Fruit fly (Drosophila melanogaster): ENCODE measurements around the gene tant.

tant gene

DNA sequence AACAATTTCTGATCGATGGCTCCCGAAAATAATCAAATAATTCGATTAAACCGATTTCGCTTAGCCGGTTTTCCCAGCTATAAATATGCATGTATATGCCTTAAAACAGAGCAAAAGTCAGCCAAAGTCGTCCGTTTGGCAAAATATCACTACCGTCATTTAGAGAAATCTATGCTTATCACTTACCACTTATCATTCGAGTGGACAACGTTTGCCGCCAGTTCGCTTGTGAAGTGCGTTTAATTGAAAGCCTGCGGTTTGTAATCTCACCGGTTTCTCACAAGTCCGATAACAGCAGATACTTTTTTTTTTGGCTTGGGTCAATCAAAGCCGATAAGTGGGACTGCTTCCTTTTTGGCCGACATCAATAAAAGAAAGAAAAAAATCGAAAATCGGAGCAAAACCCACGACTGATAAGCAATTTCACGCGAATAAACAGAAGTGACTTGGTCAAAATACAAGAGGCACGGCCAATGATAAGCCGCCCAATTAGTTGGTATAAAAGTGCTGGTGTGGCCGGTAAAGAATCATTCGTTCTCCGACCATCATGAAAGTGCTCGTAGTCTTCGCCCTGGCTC lies 4.6 kb upstream of the tant start, which contains the start of gene Jon65Aiii (continued):
- no peak for TF ChIP-seq CG12769 (tag; optimal IDR thresholded peaks at IDR 0.05)
- no peak for TF ChIP-seq Vsx1 (GFP tag; optimal IDR thresholded peaks at IDR 0.05)
- TF ChIP-seq Dll (GFP tag; IDR thresholded peaks at IDR 0.05; ENCODE audit: partially characterized antibody), result no peak
- TF ChIP-seq CG8089 (GFP tag; optimal IDR thresholded peaks at IDR 0.05), result no peak
- peak; percentile 15 for TF ChIP-seq cwo (GFP tag; optimal IDR thresholded peaks at IDR 0.05)
- no peak for TF ChIP-seq psq (GFP tag; optimal IDR thresholded peaks at IDR 0.05)
- TF ChIP-seq cad (GFP tag; optimal IDR thresholded peaks at IDR 0.05), result no peak
- TF ChIP-seq CG2116 (GFP tag; optimal IDR thresholded peaks at IDR 0.05), result no peak
- TF ChIP-seq lola (GFP tag; optimal IDR thresholded peaks at IDR 0.05), result no peak
- TF ChIP-seq CG6683 (GFP tag; optimal IDR thresholded peaks at IDR 0.05), result no peak
- TF ChIP-seq Oaz (GFP tag; IDR thresholded peaks at IDR 0.05), result no peak
- TF ChIP-seq luna (GFP tag; optimal IDR thresholded peaks at IDR 0.05), result no peak

DNA sequence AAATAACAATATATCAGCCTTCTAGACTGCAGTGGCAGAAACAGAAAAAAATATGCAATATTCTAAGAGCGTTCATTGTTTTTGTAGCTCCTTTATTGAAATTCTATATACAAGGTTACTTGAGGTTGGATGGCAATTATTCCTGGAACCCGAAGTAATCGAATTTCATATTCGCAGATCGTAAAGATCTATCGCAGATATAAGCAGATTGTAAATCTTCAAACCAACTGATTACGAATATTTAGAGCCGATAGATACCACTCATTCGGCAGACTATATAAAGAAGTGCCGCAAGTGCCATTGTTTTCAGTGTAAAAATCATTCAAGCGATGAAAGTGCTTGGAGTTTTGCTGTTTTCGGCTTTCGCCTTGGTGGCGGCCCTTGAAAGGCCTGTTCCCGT lies 2.9 kb upstream of the tant start, which contains the start of gene Jon65Aii:
TSS of gene Jon65Aii (plus strand) at position 301 of the 400 bp plus-strand sequence.
- TF ChIP-seq sob (GFP tag; IDR thresholded peaks at IDR 0.05) (no peak), ase (GFP tag; IDR thresholded peaks at IDR 0.05) (no peak), CG18764 (GFP tag; optimal IDR thresholded peaks at IDR 0.05) (no peak), Abd-B (GFP tag; optimal IDR thresholded peaks at IDR 0.05) (no peak), CG8478 (optimal IDR thresholded peaks at IDR 0.05) (no peak), MTF-1 (GFP tag; optimal IDR thresholded peaks at IDR 0.05; ENCODE audit: borderline replicate concordance) (no peak)

DNA sequence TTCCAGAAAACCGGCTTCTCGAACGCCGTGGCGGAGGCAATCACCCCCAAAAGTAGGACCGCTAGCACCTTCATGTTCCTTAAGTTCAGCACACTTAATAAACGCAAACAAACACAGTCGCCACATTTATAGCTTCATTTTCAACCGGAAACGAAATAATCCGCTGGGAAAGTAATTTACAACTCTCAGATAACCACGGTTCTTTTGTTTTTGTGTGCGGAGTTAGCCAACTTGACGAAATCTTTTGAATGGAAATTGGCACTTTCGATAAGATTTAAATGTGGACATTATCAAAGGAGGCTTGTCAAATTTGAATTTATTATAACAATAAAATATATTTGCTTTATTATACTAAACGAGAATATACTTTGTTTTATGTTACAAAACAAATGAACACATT lies 593 bp upstream of the tant start, which contains the start of gene Jon65Ai:
TSS of gene Jon65Ai (minus strand) at position 101 of the 400 bp plus-strand sequence.
- no peak for TF ChIP-seq seq (GFP tag; IDR thresholded peaks at IDR 0.05)
- no peak for TF ChIP-seq aop (GFP tag; IDR thresholded peaks at IDR 0.05)
- no peak for TF ChIP-seq h (optimal IDR thresholded peaks at IDR 0.05)
- no peak for TF ChIP-seq D (optimal IDR thresholded peaks at IDR 0.05)
- TF ChIP-seq D (GFP tag; optimal IDR thresholded peaks at IDR 0.05), result no peak
- no peak for TF ChIP-seq Ravus (GFP tag; IDR thresholded peaks at IDR 0.05)
- TF ChIP-seq Dek (tag; optimal IDR thresholded peaks at IDR 0.05), result no peak
- TF ChIP-seq Poxn (GFP tag; IDR thresholded peaks at IDR 0.05), result no peak
- TF ChIP-seq gsb (GFP tag; IDR thresholded peaks at IDR 0.05), result no peak
- no peak for TF ChIP-seq wdn (GFP tag; IDR thresholded peaks at IDR 0.05)
- no peak for TF ChIP-seq CG2120 (GFP tag; optimal IDR thresholded peaks at IDR 0.05)
- TF ChIP-seq CrebB (tag; optimal IDR thresholded peaks at IDR 0.05), result no peak
- TF ChIP-seq Rfx (GFP tag; IDR thresholded peaks at IDR 0.05), result no peak
- no peak for TF ChIP-seq so (GFP tag; IDR thresholded peaks at IDR 0.05)

DNA sequence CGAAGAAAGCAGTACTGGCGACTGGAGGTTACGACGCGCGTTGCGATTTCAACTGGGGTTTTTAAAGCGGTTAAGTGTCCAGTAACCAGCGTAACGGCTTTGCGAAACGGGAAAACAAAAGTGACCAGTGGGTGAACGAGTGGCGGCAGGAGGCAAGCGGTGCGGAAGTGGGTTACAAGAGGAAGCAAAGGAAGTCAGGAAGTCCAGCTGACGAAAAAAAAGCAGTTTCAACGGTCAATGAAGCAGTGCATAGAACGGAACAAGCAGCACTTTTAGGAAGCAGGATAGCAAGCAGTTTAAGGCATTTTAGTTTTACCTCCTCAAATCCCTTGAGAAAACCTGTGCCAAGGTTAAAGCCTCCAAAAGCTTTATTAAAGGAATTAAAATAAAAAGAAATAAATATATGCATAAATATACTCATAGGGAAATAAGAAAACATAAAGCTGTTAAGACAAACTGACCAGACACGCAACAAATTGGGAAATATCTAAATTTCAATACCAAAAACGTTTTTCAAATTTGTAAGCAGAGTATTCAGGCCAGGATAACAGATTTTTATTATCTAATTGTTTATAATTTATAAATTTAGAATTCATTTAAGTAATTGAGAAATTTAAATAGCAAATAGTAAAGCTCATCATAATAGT lies 4.2 kb downstream of the tant start, which contains the start of gene CG6592:
TSS of gene CG6592 (plus strand) at position 597 of the 647 bp plus-strand sequence.
- TF ChIP-seq CG1792 (GFP tag; optimal IDR thresholded peaks at IDR 0.05) (no peak), Kr (GFP tag; optimal IDR thresholded peaks at IDR 0.05) (peak; percentile 68), emc (GFP tag; optimal IDR thresholded peaks at IDR 0.05) (no peak), pan (optimal IDR thresholded peaks at IDR 0.05) (no peak), pan (GFP tag; optimal IDR thresholded peaks at IDR 0.05 in 1 of 2, IDR thresholded peaks at IDR 0.05 in 1 of 2) (no peak), Mad (GFP tag; optimal IDR thresholded peaks at IDR 0.05) (peak; percentile 45), CG8281 (tag; optimal IDR thresholded peaks at IDR 0.05) (no peak), lov (optimal IDR thresholded peaks at IDR 0.05) (no peak), lov (GFP tag; IDR thresholded peaks at IDR 0.05) (peak; percentile 73; the same call in 2 of the 3 replicates), CG1529 (GFP tag; optimal IDR thresholded peaks at IDR 0.05) (peak; percentile 13), trem (tag; optimal IDR thresholded peaks at IDR 0.05) (peak; percentile 8), prd (optimal IDR thresholded peaks at IDR 0.05) (no peak), prd (GFP tag; IDR thresholded peaks at IDR 0.05) (peak; percentile 76), CG10565 (GFP tag; optimal IDR thresholded peaks at IDR 0.05) (no peak), rib (GFP tag; IDR thresholded peaks at IDR 0.05) (no peak), ftz-f1 (GFP tag; optimal IDR thresholded peaks at IDR 0.05) (no peak), luna (GFP tag; optimal IDR thresholded peaks at IDR 0.05) (no peak), Ravus (GFP tag; IDR thresholded peaks at IDR 0.05) (no peak)

Data from whole organism, embryonic.